Worm (Caenorhabditis elegans) whole organism, L4 larva: ENCODE measurements around the gene stim-1.
A peak's percentile ranks its signal among the peaks of the same experiment; 100 is the strongest.

ENCODE experiments used
- F26F4.8 ChIP-seq: fragments of 200-800 bp; sonication (Bioruptor generic); conservative IDR thresholded peaks from 2 replicates; pipeline ENCODE4 v1.3.6; 2022; ENCODE audit warnings: missing genetic modification characterization, missing compliant biosample characterization
- F49E8.2 ChIP-seq: sonication (generic microtip); optimal IDR thresholded peaks from 2 replicates; lab custom pipeline; 2016; ENCODE audit warnings: missing compliant biosample characterization, mild to moderate bottlenecking, missing genetic modification characterization, borderline replicate concordance
- Y105C5A.15 ChIP-seq: fragments of 200-800 bp; sonication (Bioruptor generic); IDR thresholded peaks from 2 replicates; pipeline ENCODE4 v1.3.6; 2022; ENCODE audit warnings: missing genetic modification characterization, missing compliant biosample characterization
- Y75B8A.6 ChIP-seq: fragments of 200-800 bp; sonication (Bioruptor generic); IDR thresholded peaks from 2 replicates; pipeline ENCODE4 v1.3.6; 2022; ENCODE audit warnings: missing genetic modification reagents, missing genetic modification characterization, missing compliant biosample characterization
- aha-1 ChIP-seq: fragments of 150-350 bp; peaks from one replicate; lab custom pipeline; 2014; ENCODE audit warnings: missing biosample characterization, missing genetic modification characterization
- aly-2 ChIP-seq: sonication (generic microtip); optimal IDR thresholded peaks from 2 replicates; lab custom pipeline; 2018; ENCODE audit warnings: missing biosample characterization, missing genetic modification characterization
- arid-1 ChIP-seq: fragments of 200-800 bp; sonication (Bioruptor generic); conservative IDR thresholded peaks from 2 replicates; pipeline ENCODE4 v1.3.6; 2022; ENCODE audit warnings: missing genetic modification reagents, missing genetic modification characterization, missing compliant biosample characterization
- attf-4 ChIP-seq: sonication (generic microtip); optimal IDR thresholded peaks from 3 replicates; lab custom pipeline; 2017; ENCODE audit warnings: missing biosample characterization, missing genetic modification characterization
- ceh-32 ChIP-seq: sonication (generic microtip); optimal IDR thresholded peaks from 2 replicates; lab custom pipeline; 2016; ENCODE audit warnings: mild to moderate bottlenecking, missing genetic modification characterization, missing compliant biosample characterization; ENCODE audit not compliant: poor library complexity
- ceh-62 ChIP-seq: sonication (generic microtip); optimal IDR thresholded peaks from 2 replicates; lab custom pipeline; 2017; ENCODE audit warnings: missing biosample characterization, missing genetic modification characterization
- ceh-82 ChIP-seq: sonication (generic microtip); optimal IDR thresholded peaks from 2 replicates; lab custom pipeline; 2017; ENCODE audit warnings: missing biosample characterization, missing genetic modification characterization
- ces-1 ChIP-seq: fragments of 150-350 bp; sonication (generic microtip); optimal IDR thresholded peaks from 4 replicates; lab custom pipeline; 2014; ENCODE audit warnings: missing biosample characterization, missing genetic modification reagents, missing genetic modification characterization
- daf-12 ChIP-seq: fragments of 150-350 bp; optimal IDR thresholded peaks from 2 replicates; lab custom pipeline; 2014; ENCODE audit warnings: missing biosample characterization, missing genetic modification reagents, missing genetic modification characterization
- daf-19 ChIP-seq: fragments of 200-800 bp; sonication (Bioruptor generic); conservative IDR thresholded peaks from 2 replicates; pipeline ENCODE4 v1.3.6; 2022; ENCODE audit warnings: missing genetic modification characterization, missing compliant biosample characterization
- dpl-1 ChIP-seq: fragments of 150-350 bp; optimal IDR thresholded peaks from 2 replicates; lab custom pipeline; 2014; ENCODE audit warnings: missing biosample characterization, missing genetic modification reagents, missing genetic modification characterization
- fos-1 ChIP-seq: fragments of 150-350 bp; optimal IDR thresholded peaks from 2 replicates; lab custom pipeline; 2014; ENCODE audit warnings: missing biosample characterization, missing genetic modification characterization
- gei-8 ChIP-seq: fragments of 200-800 bp; sonication (Bioruptor generic); optimal IDR thresholded peaks from 2 replicates; lab custom pipeline; 2018; ENCODE audit warnings: mild to moderate bottlenecking, missing genetic modification characterization, missing compliant biosample characterization
- lim-7 ChIP-seq: fragments of 200-800 bp; sonication (Bioruptor generic); IDR thresholded peaks from 2 replicates; pipeline ENCODE4 v1.3.6; 2022; ENCODE audit warnings: missing genetic modification characterization, missing compliant biosample characterization
- lin-1 ChIP-seq: fragments of 200-800 bp; sonication (Bioruptor generic); IDR thresholded peaks from 2 replicates; pipeline ENCODE4 v1.3.6; 2022; ENCODE audit warnings: missing genetic modification reagents, missing genetic modification characterization, missing compliant biosample characterization
- lin-15B ChIP-seq: fragments of 150-350 bp; sonication (generic microtip); optimal IDR thresholded peaks from 3 replicates; lab custom pipeline; 2014; ENCODE audit warnings: missing biosample characterization, missing genetic modification characterization
- lin-29 ChIP-seq: fragments of 200-800 bp; sonication (Bioruptor generic); IDR thresholded peaks from 2 replicates; pipeline ENCODE4 v1.3.6; 2022; ENCODE audit warnings: missing genetic modification reagents, missing genetic modification characterization, missing compliant biosample characterization
- lsy-2 ChIP-seq, 2 experiments: fragments of 150-350 bp in 1 of 2; sonication (generic microtip) in 1 of 2; optimal IDR thresholded peaks; 2 replicates each; lab custom pipeline; 2014 to 2017; ENCODE audit warnings: missing biosample characterization in 2 of 2, missing genetic modification characterization in 2 of 2
- mdl-1 ChIP-seq, 2 experiments: fragments of 150-350 bp in 1 of 2; sonication (generic microtip) in 1 of 2; optimal IDR thresholded peaks; 2 replicates each; lab custom pipeline; 2014 to 2017; ENCODE audit warnings: missing biosample characterization in 2 of 2, missing genetic modification characterization in 2 of 2
- mxl-3 ChIP-seq: fragments of 200-800 bp; sonication (Bioruptor generic); optimal IDR thresholded peaks from 2 replicates; lab custom pipeline; 2018; ENCODE audit warnings: mild to moderate bottlenecking, missing genetic modification characterization, missing compliant biosample characterization
- nhr-28 ChIP-seq: fragments of 150-350 bp; optimal IDR thresholded peaks from 2 replicates; lab custom pipeline; 2014; ENCODE audit warnings: missing biosample characterization, missing genetic modification characterization
- nhr-48 ChIP-seq: sonication (generic microtip); optimal IDR thresholded peaks from 2 replicates; lab custom pipeline; 2016; ENCODE audit warnings: mild to moderate bottlenecking, missing genetic modification characterization, missing compliant biosample characterization
- nhr-6 ChIP-seq: fragments of 150-350 bp; optimal IDR thresholded peaks from 2 replicates; lab custom pipeline; 2014; ENCODE audit warnings: missing biosample characterization, missing genetic modification characterization
- sdz-12 ChIP-seq: fragments of 200-800 bp; sonication (Bioruptor generic); optimal IDR thresholded peaks from 2 replicates; lab custom pipeline; 2018; ENCODE audit warnings: mild to moderate bottlenecking, missing genetic modification characterization, missing compliant biosample characterization
- set-16 ChIP-seq: fragments of 200-800 bp; sonication (Bioruptor generic); IDR thresholded peaks from 2 replicates; pipeline ENCODE4 v1.3.6; 2022; ENCODE audit warnings: missing genetic modification reagents, missing genetic modification characterization, missing compliant biosample characterization
- skn-1 ChIP-seq: fragments of 150-350 bp; optimal IDR thresholded peaks from 2 replicates; lab custom pipeline; 2014; ENCODE audit warnings: missing biosample characterization, missing genetic modification characterization
- snpc-4 ChIP-seq: fragments of 150-350 bp; optimal IDR thresholded peaks from 2 replicates; lab custom pipeline; 2014; ENCODE audit warnings: missing biosample characterization, missing genetic modification characterization
- tra-1 ChIP-seq: fragments of 200-800 bp; sonication (Bioruptor generic); IDR thresholded peaks from 2 replicates; pipeline ENCODE4 v1.3.6; 2022; ENCODE audit warnings: missing genetic modification reagents, missing genetic modification characterization, missing compliant biosample characterization
- unc-130 ChIP-seq: sonication (generic microtip); optimal IDR thresholded peaks from 2 replicates; lab custom pipeline; 2016; ENCODE audit warnings: missing genetic modification reagents, missing genetic modification characterization, missing compliant biosample characterization
- unc-39 ChIP-seq: sonication (generic microtip); optimal IDR thresholded peaks from 2 replicates; lab custom pipeline; 2017; ENCODE audit warnings: missing biosample characterization, missing genetic modification characterization
- unc-62 ChIP-seq, 3 experiments: fragments of 150-350 bp in 1 of 3; sonication (generic microtip); optimal IDR thresholded peaks in 2 of 3; peaks in 1 of 3; 1 replicate in 1 of 3; 2 replicates in 2 of 3; lab custom pipeline; 2014 to 2017; ENCODE audit warnings: missing biosample characterization in 3 of 3, missing genetic modification characterization in 3 of 3, missing genetic modification reagents in 3 of 3, missing genotype in 1 of 3
- zfp-3 ChIP-seq: fragments of 200-800 bp; sonication (Bioruptor generic); conservative IDR thresholded peaks from 2 replicates; pipeline ENCODE4 v1.3.6; 2022; ENCODE audit warnings: missing genetic modification reagents, missing genetic modification characterization, missing compliant biosample characterization

Gene stim-1

ce11 chrIII:418649-419048 lies at the start of gene stim-1:
Gene stim-1, minus strand, starts transcription at chrIII:418749.
- TF ChIP-seq mxl-3 (GFP tag; lab: Kevin White, UChicago) (no peak), gei-8 (GFP tag; lab: Kevin White, UChicago) (no peak), unc-39 (tag; lab: Kevin White, UChicago) (no peak), daf-19 (GFP tag; lab: Robert Waterston, UW) (no peak)

- TF ChIP-seq lin-15B (no peak), ceh-82 (tag; lab: Kevin White, UChicago) (no peak), snpc-4 (tag; lab: Kevin White, UChicago) (no peak), ceh-32 (tag; lab: Kevin White, UChicago) (no peak), lsy-2 (tag; optimal IDR thresholded peaks at IDR 0.05; lab: Kevin White, UChicago) (no peak), arid-1 (GFP tag; lab: Robert Waterston, UW) (no peak), unc-130 (GFP tag; lab: Kevin White, UChicago) (no peak), Y75B8A.6 (GFP tag; lab: Robert Waterston, UW) (no peak), F49E8.2 (no peak), fos-1 (tag; lab: Kevin White, UChicago) (no peak), set-16 (no peak), ces-1 (no peak), aha-1 (no peak), lin-1 (GFP tag; lab: Robert Waterston, UW) (no peak)
- TF ChIP-seq, all 104 proteins: peak for 0
Observed at ce11 chrIII:463711-464110, 45.2 kb upstream of the stim-1 start, which contains the start of gene Y55B1BR.6. Gene Y55B1BR.6, minus strand, starts transcription at chrIII:463811.

DNA sequence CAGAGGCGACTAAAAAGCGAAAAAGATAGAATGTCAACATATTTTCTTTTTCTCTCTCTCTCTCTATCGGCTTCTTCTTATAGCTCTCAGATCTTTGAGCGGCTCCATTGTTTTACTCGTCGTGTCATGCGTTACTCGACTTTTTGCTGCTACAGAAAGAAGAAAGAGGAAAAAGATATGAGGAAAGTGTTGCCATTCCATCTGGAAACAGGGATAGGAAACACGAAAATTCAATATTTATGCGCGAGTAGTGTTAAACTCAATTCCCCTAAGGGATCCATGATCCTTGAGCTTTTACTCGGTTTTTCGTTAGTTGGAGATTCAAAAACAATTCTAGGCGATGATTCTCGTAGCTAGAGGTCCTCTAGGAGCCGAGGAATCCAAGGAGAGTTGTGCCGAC lies 37.2 kb upstream of the stim-1 start:
- TF ChIP-seq unc-62 (GFP tag; optimal IDR thresholded peaks at IDR 0.05 in 1 of 2; lab: Kevin White, UChicago) (peak in 1 of 2 experiments; percentile 58), unc-62 (tag; optimal IDR thresholded peaks at IDR 0.05; lab: Kevin White, UChicago) (no peak), skn-1 (tag; lab: Kevin White, UChicago) (no peak)

DNA sequence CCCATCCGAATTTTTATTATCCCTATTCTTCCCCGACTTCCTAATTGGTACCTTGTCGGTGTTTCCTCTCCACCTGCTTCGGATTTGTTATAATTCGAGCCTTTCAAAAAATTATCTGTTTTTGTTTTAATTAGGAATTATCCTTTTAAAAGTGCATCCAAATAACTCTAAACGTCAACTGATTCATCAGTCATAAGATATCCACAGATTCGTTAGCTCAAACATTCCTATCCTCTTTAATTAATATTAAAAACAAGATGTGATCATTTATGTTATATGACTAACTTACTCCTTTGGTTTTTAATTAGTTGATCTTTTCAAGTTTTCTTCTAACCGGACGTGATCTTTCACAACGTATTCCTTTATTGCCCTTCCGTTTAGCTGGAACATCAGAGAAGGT lies 28.3 kb upstream of the stim-1 start:
- TF ChIP-seq lin-15B (no peak), nhr-48 (tag; lab: Kevin White, UChicago) (no peak), lin-29 (no peak), Y105C5A.15 (GFP tag; lab: Robert Waterston, UW) (no peak), aly-2 (tag; lab: Kevin White, UChicago) (no peak), ces-1 (no peak), sdz-12 (GFP tag; lab: Kevin White, UChicago) (no peak), attf-4 (tag; lab: Kevin White, UChicago) (no peak), tra-1 (GFP tag; lab: Robert Waterston, UW) (no peak), dpl-1 (GFP tag; lab: Kevin White, UChicago) (no peak), snpc-4 (tag; lab: Kevin White, UChicago) (no peak), nhr-28 (tag; lab: Kevin White, UChicago) (no peak), mdl-1 (tag; optimal IDR thresholded peaks at IDR 0.05; lab: Kevin White, UChicago) (no peak), nhr-6 (tag; lab: Kevin White, UChicago) (no peak), F26F4.8 (GFP tag; lab: Robert Waterston, UW) (no peak), F49E8.2 (no peak), daf-12 (tag; lab: Kevin White, UChicago) (no peak), zfp-3 (GFP tag; lab: Robert Waterston, UW) (no peak), ceh-62 (tag; lab: Kevin White, UChicago) (no peak), lim-7 (GFP tag; lab: Robert Waterston, UW) (no peak)
- TF ChIP-seq, all 104 proteins: peak for 0
